Fruit fly (Drosophila melanogaster): ENCODE results near the gene CG31862.

Gene CG31862

dm6 chr2L:12337162-12337561 lies 1.5 kb upstream of the CG31862 start (continued):
- TF ChIP-seq CG34422 (GFP tag; IDR thresholded peaks at IDR 0.05) (no peak), Chrac-16 (GFP tag; optimal IDR thresholded peaks at IDR 0.05) (no peak), CG8924 (tag; optimal IDR thresholded peaks at IDR 0.05) (peak; percentile 26), CG8944 (GFP tag; optimal IDR thresholded peaks at IDR 0.05) (no peak), Oaz (GFP tag; IDR thresholded peaks at IDR 0.05) (no peak), CG1832 (GFP tag; optimal IDR thresholded peaks at IDR 0.05) (no peak), pb (GFP tag; optimal IDR thresholded peaks at IDR 0.05) (no peak), row (GFP tag; IDR thresholded peaks at IDR 0.05) (peak; percentile 32; the same call in 2 of the 3 replicates), CG18599 (GFP tag; optimal IDR thresholded peaks at IDR 0.05) (peak; percentile 31), fu2 (GFP tag; optimal IDR thresholded peaks at IDR 0.05) (no peak), CG10274 (GFP tag; optimal IDR thresholded peaks at IDR 0.05) (no peak), CG4360 (GFP tag; IDR thresholded peaks at IDR 0.05) (no peak), CG16863 (GFP tag; optimal IDR thresholded peaks at IDR 0.05) (no peak), MBD-R2 (GFP tag; IDR thresholded peaks at IDR 0.05) (no peak), grau (tag; optimal IDR thresholded peaks at IDR 0.05) (peak; percentile 43), dmrt11E (tag; optimal IDR thresholded peaks at IDR 0.05) (no peak), Neu2 (GFP tag; optimal IDR thresholded peaks at IDR 0.05; ENCODE audit: borderline replicate concordance) (no peak), mam (GFP tag; optimal IDR thresholded peaks at IDR 0.05) (no peak), CG10565 (GFP tag; optimal IDR thresholded peaks at IDR 0.05) (no peak), YL-1 (GFP tag; optimal IDR thresholded peaks at IDR 0.05) (no peak), Atf3 (GFP tag; optimal IDR thresholded peaks at IDR 0.05) (no peak), CG13624 (GFP tag; optimal IDR thresholded peaks at IDR 0.05) (no peak), CG7271 (tag; optimal IDR thresholded peaks at IDR 0.05) (no peak), E2f1 (GFP tag; IDR thresholded peaks at IDR 0.05) (no peak), hb (GFP tag; IDR thresholded peaks at IDR 0.05; ENCODE audit: partially characterized antibody) (no peak), CG9609 (GFP tag; optimal IDR thresholded peaks at IDR 0.05) (no peak), CG6689 (GFP tag; IDR thresholded peaks at IDR 0.05) (peak; percentile 38; the same call in 1 of the 2 replicates), Doc2 (GFP tag; IDR thresholded peaks at IDR 0.05) (no peak), CG1603 (tag; optimal IDR thresholded peaks at IDR 0.05) (peak; percentile 11), Nf-YA (GFP tag; IDR thresholded peaks at IDR 0.05) (no peak), gem (tag; optimal IDR thresholded peaks at IDR 0.05) (peak; percentile 68), tna (GFP tag; IDR thresholded peaks at IDR 0.05; ENCODE audit: partially characterized antibody) (no peak), org-1 (GFP tag; optimal IDR thresholded peaks at IDR 0.05) (no peak), CG18764 (GFP tag; optimal IDR thresholded peaks at IDR 0.05) (no peak), chif (GFP tag; optimal IDR thresholded peaks at IDR 0.05) (no peak), lov (optimal IDR thresholded peaks at IDR 0.05) (no peak), lov (GFP tag; IDR thresholded peaks at IDR 0.05) (no peak), CG6175 (GFP tag; IDR thresholded peaks at IDR 0.05) (no peak), NC2α (GFP tag; optimal IDR thresholded peaks at IDR 0.05) (no peak), CG10147 (GFP tag; optimal IDR thresholded peaks at IDR 0.05) (no peak), jigr1 (GFP tag; IDR thresholded peaks at IDR 0.05) (no peak), Eip74EF (GFP tag; optimal IDR thresholded peaks at IDR 0.05) (no peak), CG3281 (GFP tag; optimal IDR thresholded peaks at IDR 0.05) (no peak), CG8388 (GFP tag; optimal IDR thresholded peaks at IDR 0.05) (peak; percentile 19), CG7928 (GFP tag; optimal IDR thresholded peaks at IDR 0.05) (no peak), CG10321 (GFP tag; IDR thresholded peaks at IDR 0.05) (no peak), CG10654 (GFP tag; optimal IDR thresholded peaks at IDR 0.05) (no peak), CG17361 (GFP tag; IDR thresholded peaks at IDR 0.05) (peak; percentile 51; the same call in 2 of the 3 replicates), CG13424 (tag; optimal IDR thresholded peaks at IDR 0.05) (peak; percentile 29), da (GFP tag; optimal IDR thresholded peaks at IDR 0.05) (no peak), CG30020 (tag; optimal IDR thresholded peaks at IDR 0.05) (no peak), Asciz (GFP tag; optimal IDR thresholded peaks at IDR 0.05) (no peak)
